Worm (Caenorhabditis elegans) whole organism, young adult: ENCODE data around the gene lido-18.
"Not testable (repeated sequence)": the region's sequence is repeated elsewhere in the genome, so short reads cannot be mapped to it uniquely, and the experiment has no call there.

Experiments
- F39B2.1 ChIP-seq: fragments of 200-800 bp; sonication (Bioruptor generic); IDR thresholded peaks from 2 replicates; pipeline ENCODE4 v1.3.6; 2022; ENCODE audit warnings: missing genetic modification reagents, missing genetic modification characterization, missing compliant biosample characterization
- hmg-20 ChIP-seq: fragments of 200-800 bp; sonication (Bioruptor generic); IDR thresholded peaks from 2 replicates; pipeline ENCODE4 v1.3.6; 2022; ENCODE audit warnings: missing genetic modification reagents, missing genetic modification characterization, missing compliant biosample characterization
- tbx-9 ChIP-seq: sonication (generic microtip); optimal IDR thresholded peaks from 2 replicates; lab custom pipeline; 2016; ENCODE audit warnings: borderline replicate concordance, missing genetic modification characterization, inconsistent platforms, missing compliant biosample characterization

DNA sequence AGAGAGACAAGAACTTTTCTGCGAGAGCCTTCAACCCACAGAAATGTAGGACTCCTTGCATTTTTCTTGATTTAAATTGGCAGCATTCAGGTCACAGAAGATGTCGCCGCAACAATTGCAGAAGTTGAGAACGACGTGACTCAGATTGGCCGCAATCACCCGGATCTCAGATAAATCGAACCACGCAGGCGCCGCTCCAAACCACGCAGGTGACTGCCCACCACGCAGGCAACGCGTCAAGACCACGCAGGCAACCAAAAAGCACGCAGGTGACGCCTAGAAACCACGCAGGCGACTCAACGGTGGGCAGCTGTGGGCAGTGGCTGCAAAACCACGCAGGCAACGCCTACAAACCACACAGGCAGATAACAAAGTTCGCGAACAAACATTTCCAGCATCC is 8.3 kb downstream of the lido-18 start:
- TF ChIP-seq hmg-20 (GFP tag; lab: Robert Waterston, UW); F39B2.1; tbx-9 (tag; lab: Kevin White, UChicago): not testable (repeated sequence)
